Fruit fly (Drosophila melanogaster) S2 (cell line): Measurements from ENCODE around the gene CG2685.

Source experiments
- CG8478 ChIP-seq: fragments of >200 bp; optimal IDR thresholded peaks from 2 replicates; lab custom pipeline; 2018
- CTCF ChIP-seq, 2 experiments: fragments of >200 bp; optimal IDR thresholded peaks; 2 replicates each; lab custom pipeline; 2018

dm6 chrX:2685580-2685979 lies 28.2 kb downstream of the CG2685 start, which contains the start of gene per:
- no peak for TF ChIP-seq CG8478 (lab: Kevin White, UChicago)
- TF ChIP-seq CTCF (optimal IDR thresholded peaks at IDR 0.05; lab: Kevin White, UChicago) = no peak
